Fruit fly (Drosophila melanogaster) whole organism, embryonic: ENCODE data around the gene Ilp6.

ENCODE experiments used
- B-H1 ChIP-seq: fragments of 200-800 bp; sonication (Bioruptor generic); IDR thresholded peaks from 3 replicates; pipeline ENCODE4 v1.3.6; 2022; ENCODE audit warnings: missing biosample characterization, missing genetic modification characterization
- BEAF-32 ChIP-seq: fragments of 200-800 bp; sonication (Bioruptor generic); optimal IDR thresholded peaks from 3 replicates; lab custom pipeline; 2017; ENCODE audit warnings: missing biosample characterization, missing genetic modification characterization, mild to moderate bottlenecking, moderate library complexity, missing genetic modification reagents
- Bteb2 ChIP-seq: fragments of 200-800 bp; sonication (Bioruptor generic); optimal IDR thresholded peaks from 2 replicates; lab custom pipeline; 2016; ENCODE audit warnings: missing biosample characterization, missing genetic modification characterization
- CG11723 ChIP-seq: fragments of 200-800 bp; sonication (Bioruptor generic); optimal IDR thresholded peaks from 2 replicates; lab custom pipeline; 2017; ENCODE audit warnings: missing biosample characterization, mild to moderate bottlenecking, missing genetic modification characterization
- CG12219 ChIP-seq: fragments of 200-800 bp; sonication (Bioruptor generic); optimal IDR thresholded peaks from 3 replicates; lab custom pipeline; 2018; ENCODE audit warnings: missing biosample characterization, mild to moderate bottlenecking, missing genetic modification characterization
- CG12236 ChIP-seq: fragments of 200-800 bp; sonication (Bioruptor generic); optimal IDR thresholded peaks from 2 replicates; lab custom pipeline; 2016; ENCODE audit warnings: missing biosample characterization, missing genetic modification characterization
- CG13624 ChIP-seq: fragments of 200-800 bp; sonication (Bioruptor generic); optimal IDR thresholded peaks from 2 replicates; lab custom pipeline; 2016; ENCODE audit warnings: missing biosample characterization, missing genetic modification characterization
- CG15073 ChIP-seq: fragments of 200-800 bp; sonication (Bioruptor generic); optimal IDR thresholded peaks from 2 replicates; lab custom pipeline; 2016; ENCODE audit warnings: missing biosample characterization, missing genetic modification characterization
- CG1529 ChIP-seq: fragments of 200-800 bp; sonication (Bioruptor generic); optimal IDR thresholded peaks from 3 replicates; lab custom pipeline; 2018; ENCODE audit warnings: missing biosample characterization, missing genetic modification characterization
- CG1647 ChIP-seq: fragments of 200-800 bp; sonication (Bioruptor generic); optimal IDR thresholded peaks from 3 replicates; lab custom pipeline; 2016; ENCODE audit warnings: missing biosample characterization, missing genetic modification characterization
- CG17385 ChIP-seq: fragments of 200-800 bp; sonication (Bioruptor generic); optimal IDR thresholded peaks from 3 replicates; lab custom pipeline; 2018; ENCODE audit warnings: missing biosample characterization, mild to moderate bottlenecking, missing genetic modification characterization
- CG30403 ChIP-seq: fragments of 200-800 bp; sonication (Bioruptor generic); optimal IDR thresholded peaks from 3 replicates; lab custom pipeline; 2016; ENCODE audit warnings: missing biosample characterization, missing genetic modification characterization
- CG4282 ChIP-seq: fragments of 200-800 bp; sonication (Bioruptor generic); optimal IDR thresholded peaks from 2 replicates; lab custom pipeline; 2016; ENCODE audit warnings: missing biosample characterization, missing genetic modification characterization
- CG4360 ChIP-seq: fragments of 200-800 bp; sonication (Bioruptor generic); IDR thresholded peaks from 2 replicates; pipeline ENCODE4 v1.3.6; 2022; ENCODE audit warnings: missing biosample characterization, missing genetic modification characterization
- CG4424 ChIP-seq: fragments of 200-800 bp; sonication (Bioruptor generic); optimal IDR thresholded peaks from 3 replicates; lab custom pipeline; 2016; ENCODE audit warnings: missing biosample characterization, missing genetic modification characterization
- CG7372 ChIP-seq: fragments of 200-800 bp; sonication (Bioruptor generic); IDR thresholded peaks from 2 replicates; pipeline ENCODE4 v1.3.6; 2022; ENCODE audit warnings: missing biosample characterization, missing genetic modification characterization
- CG8290 ChIP-seq, 3 experiments: fragments of 200-800 bp; sonication (Bioruptor generic); optimal IDR thresholded peaks; 2 replicates each; lab custom pipeline; 2016 to 2019; ENCODE audit warnings: missing biosample characterization in 3 of 3, missing genetic modification characterization in 3 of 3, mild to moderate bottlenecking in 2 of 3, moderate library complexity in 1 of 3
- CG9727 ChIP-seq: fragments of 200-800 bp; sonication (Bioruptor generic); optimal IDR thresholded peaks from 3 replicates; lab custom pipeline; 2017; ENCODE audit warnings: missing biosample characterization, mild to moderate bottlenecking, missing genetic modification characterization
- CG9817 ChIP-seq: fragments of 200-800 bp; sonication (Bioruptor generic); optimal IDR thresholded peaks from 2 replicates; lab custom pipeline; 2018; ENCODE audit warnings: missing biosample characterization, mild to moderate bottlenecking, missing genetic modification characterization, moderate library complexity
- CoRest ChIP-seq: fragments of 200-800 bp; sonication (Bioruptor generic); optimal IDR thresholded peaks from 3 replicates; lab custom pipeline; 2018; ENCODE audit warnings: missing biosample characterization, mild to moderate bottlenecking, missing genetic modification characterization, moderate library complexity
- D19B ChIP-seq: fragments of 200-800 bp; sonication (Bioruptor generic); optimal IDR thresholded peaks from 2 replicates; lab custom pipeline; 2017; ENCODE audit warnings: missing biosample characterization, mild to moderate bottlenecking, missing genetic modification characterization
- Drgx ChIP-seq: fragments of 200-800 bp; sonication (Bioruptor generic); IDR thresholded peaks from 2 replicates; pipeline ENCODE4 v1.3.6; 2022; ENCODE audit warnings: missing biosample characterization, missing genetic modification characterization
- Ets97D ChIP-seq: fragments of 200-800 bp; sonication (Bioruptor generic); optimal IDR thresholded peaks from 3 replicates; lab custom pipeline; 2016; ENCODE audit warnings: missing biosample characterization, missing genetic modification characterization
- Fer3 ChIP-seq: fragments of 200-800 bp; sonication (Bioruptor generic); optimal IDR thresholded peaks from 2 replicates; lab custom pipeline; 2018; ENCODE audit warnings: missing biosample characterization, mild to moderate bottlenecking, missing genetic modification characterization, moderate library complexity
- H15 ChIP-seq: fragments of 200-800 bp; sonication (Bioruptor generic); IDR thresholded peaks from 3 replicates; pipeline ENCODE4 v1.3.6; 2022; ENCODE audit warnings: missing biosample characterization, missing genetic modification characterization
- Hey ChIP-seq: fragments of 200-800 bp; sonication (Bioruptor generic); optimal IDR thresholded peaks from 3 replicates; lab custom pipeline; 2018; ENCODE audit warnings: missing biosample characterization, mild to moderate bottlenecking, missing genetic modification characterization
- Hr3 ChIP-seq: fragments of 200-800 bp; sonication (Bioruptor generic); optimal IDR thresholded peaks from 3 replicates; lab custom pipeline; 2016; ENCODE audit warnings: missing biosample characterization, missing genetic modification characterization
- Nf-YC ChIP-seq: fragments of 200-800 bp; optimal IDR thresholded peaks from 3 replicates; lab custom pipeline; 2019; ENCODE audit warnings: missing biosample characterization, mild to moderate bottlenecking, missing genetic modification characterization, moderate library complexity
- Opbp ChIP-seq: fragments of 200-800 bp; sonication (Bioruptor generic); IDR thresholded peaks from 3 replicates; pipeline ENCODE4 v1.3.6; 2022; ENCODE audit warnings: missing biosample characterization, missing genetic modification characterization; ENCODE audit not compliant: partially characterized antibody
- PHDP ChIP-seq: fragments of 200-800 bp; sonication (Bioruptor generic); optimal IDR thresholded peaks from 3 replicates; lab custom pipeline; 2018; ENCODE audit warnings: missing biosample characterization, mild to moderate bottlenecking, missing genetic modification characterization, moderate library complexity
- Pdp1 ChIP-seq, 2 experiments: fragments of 200-800 bp; sonication (Bioruptor generic); optimal IDR thresholded peaks; 3 replicates each; lab custom pipeline; 2016; ENCODE audit warnings: missing biosample characterization in 2 of 2, missing genetic modification characterization in 2 of 2, mild to moderate bottlenecking in 1 of 2, moderate library complexity in 1 of 2
- Vsx1 ChIP-seq: fragments of 200-800 bp; sonication (Bioruptor generic); optimal IDR thresholded peaks from 2 replicates; lab custom pipeline; 2017; ENCODE audit warnings: missing biosample characterization, mild to moderate bottlenecking, missing genetic modification characterization, missing genetic modification reagents
- ac ChIP-seq: fragments of 200-800 bp; sonication (Bioruptor generic); optimal IDR thresholded peaks from 3 replicates; lab custom pipeline; 2017; ENCODE audit warnings: missing biosample characterization, mild to moderate bottlenecking, missing genetic modification characterization
- amos ChIP-seq: fragments of 200-800 bp; sonication (Bioruptor generic); IDR thresholded peaks from 2 replicates; pipeline ENCODE4 v1.3.6; 2022; ENCODE audit warnings: missing biosample characterization, missing genetic modification characterization; ENCODE audit not compliant: partially characterized antibody
- br ChIP-seq: fragments of >200 bp; optimal IDR thresholded peaks from 2 replicates; lab custom pipeline; 2017
- caup ChIP-seq: fragments of 200-800 bp; sonication (Bioruptor generic); optimal IDR thresholded peaks from 3 replicates; lab custom pipeline; 2017; ENCODE audit warnings: missing biosample characterization, mild to moderate bottlenecking, missing genetic modification characterization, moderate library complexity; ENCODE audit not compliant: severe bottlenecking
- corto ChIP-seq: fragments of 200-800 bp; sonication (Bioruptor generic); optimal IDR thresholded peaks from 2 replicates; lab custom pipeline; 2016; ENCODE audit warnings: missing biosample characterization, mild to moderate bottlenecking, missing genetic modification characterization, moderate library complexity
- fd96Cb ChIP-seq: fragments of 200-800 bp; sonication (Bioruptor generic); optimal IDR thresholded peaks from 2 replicates; lab custom pipeline; 2018; ENCODE audit warnings: missing biosample characterization, mild to moderate bottlenecking, missing genetic modification characterization, moderate library complexity
- fu2 ChIP-seq: fragments of 200-800 bp; sonication (Bioruptor generic); optimal IDR thresholded peaks from 2 replicates; lab custom pipeline; 2016; ENCODE audit warnings: missing biosample characterization, missing genetic modification characterization
- grn ChIP-seq: fragments of 200-800 bp; sonication (Bioruptor generic); optimal IDR thresholded peaks from 3 replicates; lab custom pipeline; 2017; ENCODE audit warnings: missing biosample characterization, missing genetic modification characterization
- hbn ChIP-seq: fragments of 200-800 bp; sonication (Bioruptor generic); IDR thresholded peaks from 2 replicates; pipeline ENCODE4 v1.3.6; 2022; ENCODE audit warnings: missing biosample characterization, missing genetic modification characterization; ENCODE audit not compliant: partially characterized antibody
- hth ChIP-seq: fragments of >200 bp; optimal IDR thresholded peaks from 2 replicates; lab custom pipeline; 2017; ENCODE audit warnings: inconsistent platforms
- inv ChIP-seq: fragments of 200-800 bp; sonication (Bioruptor generic); IDR thresholded peaks from 2 replicates; pipeline ENCODE4 v1.3.6; 2022; ENCODE audit warnings: missing biosample characterization, missing genetic modification characterization; ENCODE audit not compliant: partially characterized antibody
- jigr1 ChIP-seq: fragments of 200-800 bp; sonication (Bioruptor generic); IDR thresholded peaks from 3 replicates; pipeline ENCODE4 v1.3.6; 2022; ENCODE audit warnings: missing biosample characterization, missing genetic modification characterization
- nau ChIP-seq: fragments of 200-800 bp; sonication (Bioruptor generic); optimal IDR thresholded peaks from 3 replicates; lab custom pipeline; 2017; ENCODE audit warnings: missing biosample characterization, mild to moderate bottlenecking, missing genetic modification characterization, missing genetic modification reagents
- odd ChIP-seq: fragments of 200-800 bp; sonication (Bioruptor generic); optimal IDR thresholded peaks from 2 replicates; lab custom pipeline; 2017; ENCODE audit warnings: missing biosample characterization, mild to moderate bottlenecking, missing genetic modification characterization
- pita ChIP-seq: fragments of 200-800 bp; sonication (Bioruptor generic); optimal IDR thresholded peaks from 2 replicates; lab custom pipeline; 2017; ENCODE audit warnings: missing biosample characterization, mild to moderate bottlenecking, missing genetic modification characterization
- slp2 ChIP-seq: fragments of 200-800 bp; sonication (Bioruptor generic); optimal IDR thresholded peaks from 2 replicates; lab custom pipeline; 2016; ENCODE audit warnings: missing biosample characterization, missing genetic modification characterization
- sqz ChIP-seq: fragments of 200-800 bp; sonication (Bioruptor generic); optimal IDR thresholded peaks from 3 replicates; lab custom pipeline; 2018; ENCODE audit warnings: missing biosample characterization, mild to moderate bottlenecking, missing genetic modification characterization

Gene Ilp6

DNA sequence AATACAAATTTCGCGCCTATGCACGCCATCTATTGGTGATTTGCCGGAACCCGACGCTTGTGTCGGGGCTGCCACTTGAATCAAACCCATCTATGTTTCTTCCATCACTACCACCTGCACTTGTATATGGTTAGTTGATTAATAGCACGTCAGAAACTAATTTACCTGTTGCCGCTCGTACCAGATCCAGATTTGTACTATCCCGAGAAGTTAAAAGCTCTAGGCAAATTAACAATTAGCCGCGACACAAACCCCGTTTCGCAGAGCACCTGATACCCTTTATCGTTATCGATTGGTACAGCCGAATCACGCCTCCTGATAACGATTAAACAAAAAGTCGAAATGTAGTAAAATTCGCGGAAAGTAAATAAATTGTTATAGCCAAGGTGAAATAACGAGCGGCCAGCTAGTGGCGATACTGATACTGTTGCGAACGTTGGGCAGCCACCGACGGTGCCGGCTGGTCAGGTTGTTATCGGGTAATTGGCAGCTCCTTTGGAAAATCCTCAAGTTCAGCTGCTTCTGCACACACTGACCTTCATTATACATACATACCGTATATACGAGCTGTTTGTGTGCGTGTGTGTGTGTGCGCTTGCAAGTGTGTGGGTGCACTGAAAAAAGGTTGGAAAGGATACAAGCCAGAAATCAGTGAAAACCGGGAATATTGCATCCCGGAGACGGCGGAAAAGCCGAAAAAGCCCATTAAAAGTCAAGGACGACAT is 5.7 kb upstream of the Ilp6 start (continued):
- TF ChIP-seq slp2 (no peak), CG9727 (no peak), jigr1 (GFP tag; lab: Robert Waterston, UW) (no peak), Opbp (GFP tag; lab: Robert Waterston, UW) (peak; percentile 68; the same call in 2 of the 3 replicates), CG11723 (GFP tag; lab: Kevin White, UChicago) (no peak), Pdp1 (GFP tag; optimal IDR thresholded peaks at IDR 0.05; lab: Kevin White, UChicago) (no peak), grn (no peak), D19B (GFP tag; lab: Kevin White, UChicago) (no peak), fd96Cb (tag; lab: Kevin White, UChicago) (no peak), ac (GFP tag; lab: Kevin White, UChicago) (no peak), Hey (tag; lab: Kevin White, UChicago) (no peak), Nf-YC (peak; percentile 28), Fer3 (tag; lab: Kevin White, UChicago) (no peak), CG12219 (no peak), odd (GFP tag; lab: Kevin White, UChicago) (no peak), CG17385 (GFP tag; lab: Kevin White, UChicago) (no peak), CG1529 (GFP tag; lab: Kevin White, UChicago) (no peak), amos (GFP tag; lab: Robert Waterston, UW) (peak; percentile 69), CG15073 (GFP tag; lab: Kevin White, UChicago) (no peak), CG8290 (GFP tag; optimal IDR thresholded peaks at IDR 0.05; lab: Kevin White, UChicago) (peak; percentile 58), CG8290 (tag; optimal IDR thresholded peaks at IDR 0.05; lab: Kevin White, UChicago) (no peak), PHDP (tag; lab: Kevin White, UChicago) (no peak), Bteb2 (GFP tag; lab: Kevin White, UChicago) (no peak), CG13624 (GFP tag; lab: Kevin White, UChicago) (peak; percentile 16), hth (lab: Kevin White, UChicago) (no peak), Vsx1 (no peak), CoRest (tag; lab: Kevin White, UChicago) (peak; percentile 44), H15 (GFP tag; lab: Robert Waterston, UW) (no peak), CG9817 (tag; lab: Kevin White, UChicago) (no peak), nau (no peak), CG7372 (no peak), CG4360 (GFP tag; lab: Robert Waterston, UW) (no peak), caup (GFP tag; lab: Kevin White, UChicago) (no peak), CG4424 (GFP tag; lab: Kevin White, UChicago) (no peak), CG30403 (peak; percentile 16), br (lab: Kevin White, UChicago) (no peak), fu2 (GFP tag; lab: Kevin White, UChicago) (no peak), Drgx (GFP tag; lab: Robert Waterston, UW) (no peak), Hr3 (GFP tag; lab: Kevin White, UChicago) (no peak), BEAF-32 (peak; percentile 70), corto (GFP tag; lab: Kevin White, UChicago) (no peak), B-H1 (GFP tag; lab: Robert Waterston, UW) (no peak), pita (GFP tag; lab: Kevin White, UChicago) (peak; percentile 82), hbn (no peak; the same call in 1 of the 2 replicates), CG12236 (GFP tag; lab: Kevin White, UChicago) (no peak), CG1647 (GFP tag; lab: Kevin White, UChicago) (no peak), Ets97D (GFP tag; lab: Kevin White, UChicago) (peak; percentile 49), sqz (GFP tag; lab: Kevin White, UChicago) (no peak), CG4282 (GFP tag; lab: Kevin White, UChicago) (no peak), inv (GFP tag; lab: Robert Waterston, UW) (peak; percentile 60; the same call in 1 of the 2 replicates)
